Fruit fly (Drosophila melanogaster): ENCODE measurements around the gene Atg18a.

Gene Atg18a

DNA sequence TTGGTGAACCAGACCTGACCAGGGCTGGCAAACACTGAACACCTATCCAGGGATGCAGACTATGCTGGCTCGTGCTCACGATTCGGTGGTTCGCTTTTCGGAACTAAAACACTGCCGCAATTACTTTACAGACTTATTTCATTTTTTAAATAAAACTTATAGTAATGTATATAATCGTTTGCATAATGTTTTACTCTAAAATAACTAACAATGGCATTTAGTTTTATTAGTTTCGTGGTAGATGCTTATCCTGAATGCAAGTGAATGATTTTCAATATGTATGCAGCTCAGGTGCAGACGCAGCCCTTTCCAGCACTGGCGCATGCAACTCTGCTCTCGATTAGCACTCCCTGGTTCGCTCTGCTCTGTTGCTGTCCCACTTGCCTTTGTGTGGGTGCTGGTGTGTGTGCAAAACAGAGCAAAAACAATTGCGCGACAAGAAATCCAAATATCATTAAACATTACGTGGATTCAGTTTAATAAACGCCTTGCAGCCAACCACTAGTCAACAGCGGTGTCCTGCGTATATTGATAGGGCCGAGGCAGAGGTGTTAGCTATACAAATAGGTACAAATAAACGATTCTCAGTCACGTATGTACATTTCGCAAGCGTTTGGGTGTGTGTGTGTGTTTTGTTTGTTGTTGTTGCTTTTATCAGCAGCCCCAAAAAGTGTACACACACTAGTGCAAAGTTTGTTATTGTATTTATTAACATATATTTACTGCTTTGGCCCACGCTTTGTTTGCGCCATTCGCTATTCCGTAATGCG, at the start of gene Atg18a, which contains the start of gene ERR:
TSS of gene Atg18a (plus strand) at position 231 of the 770 bp plus-strand sequence.
TSS of gene ERR (minus strand) at position 45 of the 770 bp plus-strand sequence.
- TF ChIP-seq ato (GFP tag; IDR thresholded peaks at IDR 0.05; ENCODE audit: partially characterized antibody) (no peak), ttk (GFP tag; IDR thresholded peaks at IDR 0.05) (peak; percentile 81), CG17829 (tag; optimal IDR thresholded peaks at IDR 0.05) (peak; percentile 89), caup (GFP tag; optimal IDR thresholded peaks at IDR 0.05; ENCODE audit: severe bottlenecking) (peak; percentile 74), pzg (GFP tag; optimal IDR thresholded peaks at IDR 0.05) (peak; percentile 88), ro (GFP tag; IDR thresholded peaks at IDR 0.05) (peak; percentile 62; the same call in 1 of the 2 replicates), CG10462 (GFP tag; optimal IDR thresholded peaks at IDR 0.05) (peak; percentile 71), CG17385 (GFP tag; optimal IDR thresholded peaks at IDR 0.05) (peak; percentile 58), hth (optimal IDR thresholded peaks at IDR 0.05) (no peak), fu2 (GFP tag; optimal IDR thresholded peaks at IDR 0.05) (peak; percentile 84), klu (GFP tag; IDR thresholded peaks at IDR 0.05) (peak; percentile 93), CG18619 (GFP tag; optimal IDR thresholded peaks at IDR 0.05) (peak; percentile 86), dimm (GFP tag; IDR thresholded peaks at IDR 0.05) (peak; percentile 54; the same call in 1 of the 2 replicates), CG32532 (GFP tag; IDR thresholded peaks at IDR 0.05) (peak; percentile 90), Gug (GFP tag; IDR thresholded peaks at IDR 0.05) (peak; percentile 93), croc (GFP tag; conservative IDR thresholded peaks at IDR 0.05) (peak; percentile 85), Mrtf (GFP tag; IDR thresholded peaks at IDR 0.05) (peak; percentile 79), slou (GFP tag; optimal IDR thresholded peaks at IDR 0.05) (peak; percentile 87), pan (optimal IDR thresholded peaks at IDR 0.05) (no peak), pan (GFP tag; optimal IDR thresholded peaks at IDR 0.05 in 1 of 2, IDR thresholded peaks at IDR 0.05 in 1 of 2) (peak in 1 of 2 experiments; percentile 83), Nf-YB (GFP tag; optimal IDR thresholded peaks at IDR 0.05) (peak; percentile 33), CG6654 (GFP tag; optimal IDR thresholded peaks at IDR 0.05) (peak; percentile 32), nerfin-1 (tag; optimal IDR thresholded peaks at IDR 0.05) (peak; percentile 72), CG4707 (GFP tag; optimal IDR thresholded peaks at IDR 0.05) (no peak), Elba2 (GFP tag; optimal IDR thresholded peaks at IDR 0.05) (peak; percentile 73), CG3407 (GFP tag; optimal IDR thresholded peaks at IDR 0.05) (peak; percentile 28), B-H1 (GFP tag; IDR thresholded peaks at IDR 0.05) (peak; percentile 82), Xrp1 (GFP tag; IDR thresholded peaks at IDR 0.05) (peak; percentile 80), bigmax (GFP tag; optimal IDR thresholded peaks at IDR 0.05) (no peak), CG13894 (tag; optimal IDR thresholded peaks at IDR 0.05) (peak; percentile 52), ase (GFP tag; IDR thresholded peaks at IDR 0.05) (peak; percentile 78), CG3726 (GFP tag; IDR thresholded peaks at IDR 0.05) (peak; percentile 84; the same call in 2 of the 3 replicates), Chrac-16 (GFP tag; optimal IDR thresholded peaks at IDR 0.05) (peak; percentile 82), stc (GFP tag; IDR thresholded peaks at IDR 0.05) (peak; percentile 40; the same call in 1 of the 2 replicates), CG2889 (GFP tag; IDR thresholded peaks at IDR 0.05) (peak; percentile 77), D19A (tag; optimal IDR thresholded peaks at IDR 0.05) (no peak), CG15601 (tag; optimal IDR thresholded peaks at IDR 0.05) (peak; percentile 87), CG11695 (GFP tag; IDR thresholded peaks at IDR 0.05) (peak; percentile 70; the same call in 1 of the 3 replicates), CG18262 (tag; optimal IDR thresholded peaks at IDR 0.05) (peak; percentile 79), lov (optimal IDR thresholded peaks at IDR 0.05) (no peak), lov (GFP tag; IDR thresholded peaks at IDR 0.05) (no peak), dmrt99B (tag; optimal IDR thresholded peaks at IDR 0.05) (no peak), toy (GFP tag; IDR thresholded peaks at IDR 0.05) (peak; percentile 52; the same call in 1 of the 2 replicates), CG5953 (GFP tag; IDR thresholded peaks at IDR 0.05) (0 out of 2 replicates have a peak, but pooled peaks have one; percentile 43), Sry-β (GFP tag; optimal IDR thresholded peaks at IDR 0.05) (peak; percentile 76), CG12299 (tag; optimal IDR thresholded peaks at IDR 0.05) (peak; percentile 38), Mes4 (GFP tag; optimal IDR thresholded peaks at IDR 0.05) (no peak), H15 (GFP tag; IDR thresholded peaks at IDR 0.05) (peak; percentile 88), CG3065 (GFP tag; optimal IDR thresholded peaks at IDR 0.05) (peak; percentile 13), Dip3 (GFP tag; optimal IDR thresholded peaks at IDR 0.05) (peak; percentile 88)

Measured in whole organism, embryonic.